Fruit fly (Drosophila melanogaster) whole organism, embryonic: ENCODE measurements around the gene CG1983.
A peak's percentile ranks its signal among the peaks of the same experiment; 100 is the strongest.

Experiments
- Asciz ChIP-seq: fragments of 200-800 bp; sonication (Bioruptor generic); optimal IDR thresholded peaks from 2 replicates; lab custom pipeline; 2017; ENCODE audit warnings: missing biosample characterization, mild to moderate bottlenecking, missing genetic modification characterization, missing genetic modification reagents
- Blimp-1 ChIP-seq: fragments of 200-800 bp; sonication (Bioruptor generic); optimal IDR thresholded peaks from 3 replicates; lab custom pipeline; 2018; ENCODE audit warnings: missing biosample characterization, missing genetic modification characterization, mild to moderate bottlenecking, moderate library complexity, missing genetic modification reagents
- CG10274 ChIP-seq: fragments of 200-800 bp; sonication (Bioruptor generic); optimal IDR thresholded peaks from 3 replicates; lab custom pipeline; 2017; ENCODE audit warnings: missing biosample characterization, mild to moderate bottlenecking, missing genetic modification characterization
- CG10959 ChIP-seq: fragments of 200-800 bp; sonication (Bioruptor generic); IDR thresholded peaks from 2 replicates; pipeline ENCODE4 v1.3.6; 2022; ENCODE audit warnings: missing biosample characterization, missing genetic modification characterization
- CG12155 ChIP-seq: fragments of 200-800 bp; sonication (Bioruptor generic); optimal IDR thresholded peaks from 3 replicates; lab custom pipeline; 2016; ENCODE audit warnings: missing biosample characterization, missing genetic modification characterization
- CG12744 ChIP-seq: fragments of 200-800 bp; sonication (Bioruptor generic); optimal IDR thresholded peaks from 2 replicates; lab custom pipeline; 2016; ENCODE audit warnings: missing biosample characterization, missing genetic modification characterization
- CG12769 ChIP-seq: fragments of 200-800 bp; sonication (Bioruptor generic); optimal IDR thresholded peaks from 2 replicates; lab custom pipeline; 2019; ENCODE audit warnings: missing biosample characterization, mild to moderate bottlenecking, missing genetic modification characterization, moderate library complexity
- CG13624 ChIP-seq: fragments of 200-800 bp; sonication (Bioruptor generic); optimal IDR thresholded peaks from 2 replicates; lab custom pipeline; 2016; ENCODE audit warnings: missing biosample characterization, missing genetic modification characterization
- CG14710 ChIP-seq: fragments of 200-800 bp; sonication (Bioruptor generic); optimal IDR thresholded peaks from 3 replicates; lab custom pipeline; 2019; ENCODE audit warnings: missing biosample characterization, mild to moderate bottlenecking, missing genetic modification characterization, moderate library complexity
- CG15601 ChIP-seq: fragments of 200-800 bp; sonication (Bioruptor generic); optimal IDR thresholded peaks from 3 replicates; lab custom pipeline; 2019; ENCODE audit warnings: missing biosample characterization, mild to moderate bottlenecking, missing genetic modification characterization, moderate library complexity
- CG1603 ChIP-seq: fragments of 200-800 bp; sonication (Bioruptor generic); optimal IDR thresholded peaks from 2 replicates; lab custom pipeline; 2019; ENCODE audit warnings: missing biosample characterization, mild to moderate bottlenecking, missing genetic modification characterization, moderate library complexity
- CG17612 ChIP-seq: fragments of 200-800 bp; sonication (Bioruptor generic); IDR thresholded peaks from 2 replicates; pipeline ENCODE4 v1.3.6; 2022; ENCODE audit warnings: missing biosample characterization, missing genetic modification characterization
- CG17912 ChIP-seq: fragments of 200-800 bp; sonication (Bioruptor generic); optimal IDR thresholded peaks from 2 replicates; lab custom pipeline; 2018; ENCODE audit warnings: missing biosample characterization, mild to moderate bottlenecking, missing genetic modification characterization
- CG18764 ChIP-seq: fragments of 200-800 bp; sonication (Bioruptor generic); optimal IDR thresholded peaks from 3 replicates; lab custom pipeline; 2016; ENCODE audit warnings: missing biosample characterization, missing genetic modification characterization
- CG30431 ChIP-seq: fragments of 200-800 bp; sonication (Bioruptor generic); optimal IDR thresholded peaks from 2 replicates; lab custom pipeline; 2017; ENCODE audit warnings: missing biosample characterization, missing genetic modification characterization
- CG3065 ChIP-seq: fragments of 200-800 bp; sonication (Bioruptor generic); optimal IDR thresholded peaks from 2 replicates; lab custom pipeline; 2016; ENCODE audit warnings: missing biosample characterization, missing genetic modification characterization
- CG34376 ChIP-seq: fragments of 200-800 bp; sonication (Bioruptor generic); optimal IDR thresholded peaks from 2 replicates; lab custom pipeline; 2018; ENCODE audit warnings: missing biosample characterization, mild to moderate bottlenecking, missing genetic modification characterization
- CG3847 ChIP-seq: fragments of 200-800 bp; sonication (Bioruptor generic); IDR thresholded peaks from 2 replicates; pipeline ENCODE4 v1.3.6; 2022; ENCODE audit warnings: missing biosample characterization, missing genetic modification characterization
- CG4730 ChIP-seq: fragments of 200-800 bp; sonication (Bioruptor generic); IDR thresholded peaks from 2 replicates; pipeline ENCODE4 v1.3.6; 2022; ENCODE audit warnings: missing biosample characterization, missing genetic modification characterization
- CG6254 ChIP-seq: fragments of 200-800 bp; sonication (Bioruptor generic); optimal IDR thresholded peaks from 3 replicates; lab custom pipeline; 2017; ENCODE audit warnings: mild to moderate bottlenecking, missing biosample characterization, missing genetic modification reagents, missing genetic modification characterization
- CG7271 ChIP-seq: fragments of 200-800 bp; sonication (Bioruptor generic); optimal IDR thresholded peaks from 2 replicates; lab custom pipeline; 2018; ENCODE audit warnings: missing biosample characterization, mild to moderate bottlenecking, missing genetic modification characterization, moderate library complexity
- CG8281 ChIP-seq: fragments of 200-800 bp; sonication (Bioruptor generic); optimal IDR thresholded peaks from 2 replicates; lab custom pipeline; 2018; ENCODE audit warnings: missing biosample characterization, mild to moderate bottlenecking, missing genetic modification characterization, moderate library complexity
- CG8359 ChIP-seq: fragments of 200-800 bp; sonication (Bioruptor generic); optimal IDR thresholded peaks from 2 replicates; lab custom pipeline; 2017; ENCODE audit warnings: missing biosample characterization, mild to moderate bottlenecking, missing genetic modification characterization, borderline replicate concordance
- Camta ChIP-seq: fragments of 200-800 bp; sonication (Bioruptor generic); optimal IDR thresholded peaks from 2 replicates; lab custom pipeline; 2016; ENCODE audit warnings: missing biosample characterization, missing genetic modification characterization
- Dad ChIP-seq: fragments of 200-800 bp; sonication (Bioruptor generic); optimal IDR thresholded peaks from 3 replicates; lab custom pipeline; 2016; ENCODE audit warnings: missing biosample characterization, missing genetic modification characterization
- Drgx ChIP-seq: fragments of 200-800 bp; sonication (Bioruptor generic); IDR thresholded peaks from 2 replicates; pipeline ENCODE4 v1.3.6; 2022; ENCODE audit warnings: missing biosample characterization, missing genetic modification characterization
- HHEX ChIP-seq: fragments of 200-800 bp; sonication (Bioruptor generic); optimal IDR thresholded peaks from 3 replicates; lab custom pipeline; 2017; ENCODE audit warnings: missing biosample characterization, mild to moderate bottlenecking, missing genetic modification characterization, missing genetic modification reagents
- HLH54F ChIP-seq: fragments of 200-800 bp; sonication (Bioruptor generic); optimal IDR thresholded peaks from 3 replicates; lab custom pipeline; 2016; ENCODE audit warnings: missing biosample characterization, missing genetic modification characterization
- Lhr ChIP-seq: fragments of 200-800 bp; sonication (Bioruptor generic); optimal IDR thresholded peaks from 3 replicates; lab custom pipeline; 2017; ENCODE audit warnings: mild to moderate bottlenecking, missing biosample characterization, missing genetic modification reagents, missing genetic modification characterization
- Mes4 ChIP-seq: fragments of 200-800 bp; sonication (Bioruptor generic); optimal IDR thresholded peaks from 2 replicates; lab custom pipeline; 2016; ENCODE audit warnings: missing biosample characterization, missing genetic modification characterization
- NfI ChIP-seq: fragments of 200-800 bp; sonication (Bioruptor generic); optimal IDR thresholded peaks from 3 replicates; lab custom pipeline; 2018; ENCODE audit warnings: missing biosample characterization, mild to moderate bottlenecking, missing genetic modification characterization, moderate library complexity
- Rx ChIP-seq: fragments of 200-800 bp; sonication (Bioruptor generic); IDR thresholded peaks from 2 replicates; pipeline ENCODE4 v1.3.6; 2022; ENCODE audit warnings: missing biosample characterization, missing genetic modification characterization
- Sry-β ChIP-seq: fragments of 200-800 bp; sonication (Bioruptor generic); optimal IDR thresholded peaks from 2 replicates; lab custom pipeline; 2018; ENCODE audit warnings: missing biosample characterization, mild to moderate bottlenecking, missing genetic modification characterization, moderate library complexity
- Sry-δ ChIP-seq: fragments of 200-800 bp; sonication (Bioruptor generic); optimal IDR thresholded peaks from 2 replicates; lab custom pipeline; 2016; ENCODE audit warnings: missing biosample characterization, missing genetic modification characterization
- TFAM ChIP-seq: fragments of 200-800 bp; sonication (Bioruptor generic); optimal IDR thresholded peaks from 2 replicates; lab custom pipeline; 2017; ENCODE audit warnings: missing biosample characterization, missing genetic modification characterization, inconsistent platforms
- ac ChIP-seq: fragments of 200-800 bp; sonication (Bioruptor generic); optimal IDR thresholded peaks from 3 replicates; lab custom pipeline; 2017; ENCODE audit warnings: missing biosample characterization, mild to moderate bottlenecking, missing genetic modification characterization
- ap ChIP-seq: fragments of 200-800 bp; sonication (Bioruptor generic); IDR thresholded peaks from 2 replicates; pipeline ENCODE4 v1.3.6; 2022; ENCODE audit warnings: missing biosample characterization, missing genetic modification characterization
- ase ChIP-seq: fragments of 200-800 bp; sonication (Bioruptor generic); IDR thresholded peaks from 3 replicates; pipeline ENCODE4 v1.3.6; 2022; ENCODE audit warnings: missing biosample characterization, missing genetic modification characterization
- danr ChIP-seq: fragments of 200-800 bp; sonication (Bioruptor generic); IDR thresholded peaks from 2 replicates; pipeline ENCODE4 v1.3.6; 2022; ENCODE audit warnings: missing biosample characterization, missing genetic modification characterization
- dmrt99B ChIP-seq: fragments of 200-800 bp; sonication (Bioruptor generic); optimal IDR thresholded peaks from 2 replicates; lab custom pipeline; 2018; ENCODE audit warnings: missing biosample characterization, mild to moderate bottlenecking, missing genetic modification characterization, moderate library complexity
- gem ChIP-seq: fragments of 200-800 bp; sonication (Bioruptor generic); optimal IDR thresholded peaks from 2 replicates; lab custom pipeline; 2019; ENCODE audit warnings: missing biosample characterization, mild to moderate bottlenecking, missing genetic modification characterization, moderate library complexity
- her ChIP-seq: fragments of 200-800 bp; sonication (Bioruptor generic); optimal IDR thresholded peaks from 2 replicates; lab custom pipeline; 2016; ENCODE audit warnings: missing biosample characterization, missing genetic modification characterization
- hkb ChIP-seq, 2 experiments: fragments of 200-800 bp in 1 of 2; fragments of >200 bp in 1 of 2; sonication (Bioruptor generic) in 1 of 2; IDR thresholded peaks in 1 of 2; optimal IDR thresholded peaks in 1 of 2; 2 replicates each; pipeline versions ENCODE4 v1.3.6 to Lab custom; 2017 to 2022; ENCODE audit warnings: missing biosample characterization in 1 of 2, missing genetic modification characterization in 1 of 2
- mam ChIP-seq: fragments of 200-800 bp; sonication (Bioruptor generic); optimal IDR thresholded peaks from 3 replicates; lab custom pipeline; 2016; ENCODE audit warnings: missing biosample characterization, missing genetic modification characterization
- nau ChIP-seq: fragments of 200-800 bp; sonication (Bioruptor generic); optimal IDR thresholded peaks from 3 replicates; lab custom pipeline; 2017; ENCODE audit warnings: missing biosample characterization, mild to moderate bottlenecking, missing genetic modification characterization, missing genetic modification reagents
- psq ChIP-seq: fragments of 200-800 bp; sonication (Bioruptor generic); optimal IDR thresholded peaks from 2 replicates; lab custom pipeline; 2017; ENCODE audit warnings: missing biosample characterization, missing genetic modification characterization
- trem ChIP-seq: fragments of 200-800 bp; optimal IDR thresholded peaks from 3 replicates; lab custom pipeline; 2019; ENCODE audit warnings: missing biosample characterization, mild to moderate bottlenecking, missing genetic modification characterization, moderate library complexity
- tx ChIP-seq: fragments of 200-800 bp; sonication (Bioruptor generic); optimal IDR thresholded peaks from 2 replicates; lab custom pipeline; 2016; ENCODE audit warnings: missing biosample characterization, missing genetic modification characterization
- yki ChIP-seq: fragments of >200 bp; optimal IDR thresholded peaks from 3 replicates; lab custom pipeline; 2018

Gene CG1983

DNA sequence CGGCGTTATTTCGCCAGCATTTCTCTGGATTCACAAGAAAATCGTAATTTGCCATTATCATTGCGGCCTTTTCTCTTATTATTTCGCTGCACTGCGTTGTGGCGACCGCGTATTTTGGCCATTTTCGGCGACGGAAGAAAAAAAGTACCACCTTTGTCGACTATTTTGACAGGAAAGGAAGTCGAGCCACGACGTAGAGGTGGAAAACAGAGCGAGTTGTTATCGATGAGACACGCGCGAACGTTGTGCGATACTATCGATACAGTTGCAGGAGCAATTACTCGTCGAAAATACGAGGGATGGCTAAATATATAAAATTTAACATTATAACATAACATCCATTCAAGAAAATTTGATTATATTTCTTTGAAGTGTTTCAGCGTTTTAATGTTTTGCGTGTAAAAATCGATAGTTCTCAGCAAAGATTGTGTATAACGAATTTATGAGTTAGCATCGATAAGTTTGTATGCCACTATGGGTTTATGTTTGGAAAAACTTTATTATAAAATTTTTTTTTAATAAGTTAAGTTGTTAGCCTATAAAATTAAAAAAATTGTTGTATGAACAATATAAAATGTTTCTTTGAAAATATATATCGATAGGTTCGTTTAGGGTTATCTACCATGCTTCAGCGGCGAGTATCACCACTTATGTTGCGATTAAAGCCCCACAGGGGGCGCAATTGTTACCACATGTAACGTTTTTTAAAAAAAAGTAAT is 31.4 kb upstream of the CG1983 start, which contains the start of gene RpS7 (continued):
- TF ChIP-seq hkb (optimal IDR thresholded peaks at IDR 0.05; lab: Kevin White, UChicago) (peak; percentile 36), hkb (GFP tag; IDR thresholded peaks at IDR 0.05; lab: Robert Waterston, UW) (peak; percentile 81), Asciz (GFP tag; lab: Kevin White, UChicago) (peak; percentile 78), mam (peak; percentile 25), NfI (GFP tag; lab: Kevin White, UChicago) (peak; percentile 87), her (GFP tag; lab: Kevin White, UChicago) (peak; percentile 96), CG12744 (no peak), trem (tag; lab: Kevin White, UChicago) (peak; percentile 34), gem (tag; lab: Kevin White, UChicago) (peak; percentile 45), Sry-β (GFP tag; lab: Kevin White, UChicago) (peak; percentile 27), Camta (GFP tag; lab: Kevin White, UChicago) (peak; percentile 29), CG30431 (GFP tag; lab: Kevin White, UChicago) (peak; percentile 30), CG14710 (peak; percentile 82), CG6254 (peak; percentile 42), CG12769 (tag; lab: Kevin White, UChicago) (peak; percentile 38), TFAM (peak; percentile 20), HHEX (peak; percentile 87), Dad (GFP tag; lab: Kevin White, UChicago) (peak; percentile 26), CG34376 (GFP tag; lab: Kevin White, UChicago) (peak; percentile 92), Mes4 (peak; percentile 82), CG18764 (peak; percentile 28), CG8281 (tag; lab: Kevin White, UChicago) (peak; percentile 27), CG12155 (peak; percentile 72), HLH54F (peak; percentile 5), CG3065 (GFP tag; lab: Kevin White, UChicago) (no peak), Blimp-1 (GFP tag; lab: Kevin White, UChicago) (peak; percentile 14), dmrt99B (tag; lab: Kevin White, UChicago) (peak; percentile 74), CG10959 (GFP tag; lab: Robert Waterston, UW) (peak; percentile 59), CG13624 (GFP tag; lab: Kevin White, UChicago) (peak; percentile 44), CG17912 (GFP tag; lab: Kevin White, UChicago) (peak; percentile 84), ac (GFP tag; lab: Kevin White, UChicago) (peak; percentile 48), yki (no peak), tx (peak; percentile 15), CG3847 (GFP tag; lab: Robert Waterston, UW) (peak; percentile 85), Sry-δ (GFP tag; lab: Kevin White, UChicago) (peak; percentile 93), CG1603 (peak; percentile 73), CG17612 (GFP tag; lab: Robert Waterston, UW) (no peak), danr (GFP tag; lab: Robert Waterston, UW) (peak; percentile 62), ase (GFP tag; lab: Robert Waterston, UW) (peak; percentile 83), CG4730 (GFP tag; lab: Robert Waterston, UW) (peak; percentile 51; the same call in 1 of the 2 replicates), Drgx (peak; percentile 53), CG10274 (GFP tag; lab: Kevin White, UChicago) (peak; percentile 58), ap (GFP tag; lab: Robert Waterston, UW) (peak; percentile 76), CG15601 (tag; lab: Kevin White, UChicago) (peak; percentile 62), nau (GFP tag; lab: Kevin White, UChicago) (peak; percentile 81), Rx (GFP tag; lab: Robert Waterston, UW) (peak; percentile 77), CG7271 (tag; lab: Kevin White, UChicago) (peak; percentile 74), Lhr (GFP tag; lab: Kevin White, UChicago) (peak; percentile 51), psq (GFP tag; lab: Kevin White, UChicago) (no peak), CG8359 (GFP tag; lab: Kevin White, UChicago) (peak; percentile 60)
